Fruit fly (Drosophila melanogaster): ENCODE measurements around the gene AIF.

The AIF gene

dm6 chr2L:2200136-2201036, 48.8 kb downstream of the AIF start (continued):
- TF ChIP-seq zfh2 (GFP tag; optimal IDR thresholded peaks at IDR 0.05) (no peak), odd (GFP tag; optimal IDR thresholded peaks at IDR 0.05) (no peak), CG9797 (GFP tag; optimal IDR thresholded peaks at IDR 0.05) (no peak), CG1647 (GFP tag; optimal IDR thresholded peaks at IDR 0.05) (no peak), gsb (GFP tag; IDR thresholded peaks at IDR 0.05) (no peak), Doc2 (GFP tag; IDR thresholded peaks at IDR 0.05) (no peak), Sox102F (GFP tag; optimal IDR thresholded peaks at IDR 0.05) (no peak), ken (GFP tag; IDR thresholded peaks at IDR 0.05) (no peak), pnt (GFP tag; optimal IDR thresholded peaks at IDR 0.05) (no peak), Fer3 (tag; optimal IDR thresholded peaks at IDR 0.05) (no peak), dan (GFP tag; IDR thresholded peaks at IDR 0.05) (no peak), tin (GFP tag; optimal IDR thresholded peaks at IDR 0.05) (no peak), dimm (GFP tag; IDR thresholded peaks at IDR 0.05) (no peak), Med (GFP tag) (peak; percentile 58), Atf6 (GFP tag; IDR thresholded peaks at IDR 0.05) (no peak), CG9437 (GFP tag; optimal IDR thresholded peaks at IDR 0.05) (peak; percentile 98), zfh1 (GFP tag; IDR thresholded peaks at IDR 0.05) (no peak), CG12769 (tag; optimal IDR thresholded peaks at IDR 0.05) (peak; percentile 81), emc (GFP tag; optimal IDR thresholded peaks at IDR 0.05) (no peak), cas (GFP tag; IDR thresholded peaks at IDR 0.05) (no peak), CG6254 (GFP tag; optimal IDR thresholded peaks at IDR 0.05) (peak; percentile 4), CG1832 (GFP tag; optimal IDR thresholded peaks at IDR 0.05) (peak; percentile 83), kah (GFP tag; optimal IDR thresholded peaks at IDR 0.05) (peak; percentile 12), CG13123 (GFP tag; optimal IDR thresholded peaks at IDR 0.05) (no peak), psq (GFP tag; optimal IDR thresholded peaks at IDR 0.05) (peak; percentile 14), Hr78 (GFP tag; optimal IDR thresholded peaks at IDR 0.05) (peak in 1 of 2 experiments; percentile 53), ranshi (GFP tag; IDR thresholded peaks at IDR 0.05) (no peak), Jarid2 (GFP tag; optimal IDR thresholded peaks at IDR 0.05) (no peak), CG12155 (GFP tag; optimal IDR thresholded peaks at IDR 0.05) (peak; percentile 10), CG3163 (GFP tag; optimal IDR thresholded peaks at IDR 0.05) (peak; percentile 48), CG5180 (GFP tag; optimal IDR thresholded peaks at IDR 0.05) (peak; percentile 60), CG3065 (GFP tag; optimal IDR thresholded peaks at IDR 0.05) (no peak), CG13894 (tag; optimal IDR thresholded peaks at IDR 0.05) (peak; percentile 82), bab2 (GFP tag; optimal IDR thresholded peaks at IDR 0.05) (no peak), ATbp (GFP tag; optimal IDR thresholded peaks at IDR 0.05) (no peak), CG2875 (GFP tag; optimal IDR thresholded peaks at IDR 0.05) (no peak), Ets65A (GFP tag) (peak; percentile 67), grn (GFP tag; optimal IDR thresholded peaks at IDR 0.05) (peak; percentile 22), chn (GFP tag; optimal IDR thresholded peaks at IDR 0.05) (no peak), usp (GFP tag; optimal IDR thresholded peaks at IDR 0.05) (peak; percentile 31), HmgZ (tag; optimal IDR thresholded peaks at IDR 0.05) (no peak), slou (GFP tag; optimal IDR thresholded peaks at IDR 0.05) (no peak), Hand (GFP tag; optimal IDR thresholded peaks at IDR 0.05) (no peak), CG2199 (GFP tag; IDR thresholded peaks at IDR 0.05) (no peak), CG2116 (GFP tag; optimal IDR thresholded peaks at IDR 0.05) (no peak), CG10147 (GFP tag; optimal IDR thresholded peaks at IDR 0.05) (no peak), al (GFP tag; IDR thresholded peaks at IDR 0.05) (no peak), nerfin-1 (tag; optimal IDR thresholded peaks at IDR 0.05) (peak; percentile 4), sug (tag; optimal IDR thresholded peaks at IDR 0.05) (peak; percentile 61), NfI (GFP tag; optimal IDR thresholded peaks at IDR 0.05) (no peak)
